Worm (Caenorhabditis elegans) whole organism, L2 larva: ENCODE results near the gene F22B7.1.
A peak's percentile ranks its signal among the peaks of the same experiment; 100 is the strongest.

Experiments used
- F13H6.1 ChIP-seq: sonication (generic microtip); optimal IDR thresholded peaks from 2 replicates; lab custom pipeline; 2016; ENCODE audit warnings: missing genetic modification characterization, missing compliant biosample characterization
- R02D3.7 ChIP-seq: fragments of 150-350 bp; optimal IDR thresholded peaks from 2 replicates; lab custom pipeline; 2014; ENCODE audit warnings: missing biosample characterization, missing genetic modification characterization
- Y55F3AM.14 ChIP-seq: fragments of 200-800 bp; sonication (Bioruptor generic); optimal IDR thresholded peaks from 2 replicates; lab custom pipeline; 2018; ENCODE audit warnings: mild to moderate bottlenecking, missing genetic modification characterization, missing compliant biosample characterization
- ZK546.5 ChIP-seq: sonication (generic microtip); optimal IDR thresholded peaks from 2 replicates; lab custom pipeline; 2017; ENCODE audit warnings: missing biosample characterization, missing genetic modification characterization
- alr-1 ChIP-seq: fragments of 150-350 bp; optimal IDR thresholded peaks from 2 replicates; lab custom pipeline; 2014; ENCODE audit warnings: missing biosample characterization, missing genetic modification characterization
- aly-2 ChIP-seq: fragments of 150-350 bp; optimal IDR thresholded peaks from 2 replicates; lab custom pipeline; 2014; ENCODE audit warnings: missing biosample characterization, missing genetic modification characterization
- ama-1 ChIP-seq: fragments of 150-350 bp; optimal IDR thresholded peaks from 2 replicates; lab custom pipeline; 2018; ENCODE audit warnings: inconsistent platforms
- blmp-1 ChIP-seq: sonication (generic microtip); optimal IDR thresholded peaks from 2 replicates; lab custom pipeline; 2017; ENCODE audit warnings: missing genetic modification characterization, mild to moderate bottlenecking, missing compliant biosample characterization, antibody characterized with exemption, moderate library complexity; ENCODE audit not compliant: insufficient read depth
- ceh-16 ChIP-seq: fragments of 150-350 bp; optimal IDR thresholded peaks from 2 replicates; lab custom pipeline; 2014; ENCODE audit warnings: missing biosample characterization, missing genetic modification characterization
- crh-2 ChIP-seq: sonication (generic microtip); optimal IDR thresholded peaks from 2 replicates; lab custom pipeline; 2017; ENCODE audit warnings: missing biosample characterization, missing genetic modification characterization
- egl-27 ChIP-seq: sonication (generic microtip); optimal IDR thresholded peaks from 3 replicates; lab custom pipeline; 2017; ENCODE audit warnings: missing biosample characterization, missing genetic modification reagents, missing genetic modification characterization
- elt-1 ChIP-seq: fragments of 150-350 bp; optimal IDR thresholded peaks from 2 replicates; lab custom pipeline; 2014; ENCODE audit warnings: missing biosample characterization, missing genetic modification characterization
- elt-3 ChIP-seq: sonication (generic microtip); optimal IDR thresholded peaks from 2 replicates; lab custom pipeline; 2017; ENCODE audit warnings: missing biosample characterization, missing genetic modification characterization
- fos-1 ChIP-seq: fragments of 150-350 bp; optimal IDR thresholded peaks from 2 replicates; lab custom pipeline; 2014; ENCODE audit warnings: missing biosample characterization, missing genetic modification characterization
- lin-11 ChIP-seq: fragments of 150-350 bp; sonication (generic microtip); optimal IDR thresholded peaks from 2 replicates; lab custom pipeline; 2014; ENCODE audit warnings: missing biosample characterization, missing genetic modification characterization, inconsistent platforms, mixed read lengths
- lin-13 ChIP-seq: fragments of 150-350 bp; optimal IDR thresholded peaks from 2 replicates; lab custom pipeline; 2014; ENCODE audit warnings: missing biosample characterization, missing genetic modification reagents, missing genetic modification characterization
- lsy-2 ChIP-seq, 2 experiments: fragments of 150-350 bp in 1 of 2; sonication (generic microtip) in 1 of 2; optimal IDR thresholded peaks; 2 replicates each; lab custom pipeline; 2014 to 2017; ENCODE audit warnings: missing biosample characterization in 2 of 2, missing genetic modification characterization in 2 of 2
- mab-5 ChIP-seq: fragments of 150-350 bp; optimal IDR thresholded peaks from 2 replicates; lab custom pipeline; 2014; ENCODE audit warnings: missing biosample characterization, missing genetic modification characterization
- mbf-1 ChIP-seq: sonication (generic microtip); optimal IDR thresholded peaks from 2 replicates; lab custom pipeline; 2017; ENCODE audit warnings: missing biosample characterization, missing genetic modification characterization
- mdl-1 ChIP-seq, 2 experiments: fragments of 150-350 bp in 1 of 2; sonication (generic microtip) in 1 of 2; optimal IDR thresholded peaks; 2 replicates each; lab custom pipeline; 2017; ENCODE audit warnings: missing biosample characterization in 2 of 2, missing genetic modification characterization in 2 of 2
- nhr-10 ChIP-seq: sonication (generic microtip); optimal IDR thresholded peaks from 2 replicates; lab custom pipeline; 2017; ENCODE audit warnings: missing biosample characterization, missing genetic modification characterization
- nhr-11 ChIP-seq: fragments of 150-350 bp; optimal IDR thresholded peaks from 2 replicates; lab custom pipeline; 2014; ENCODE audit warnings: missing biosample characterization, missing genetic modification characterization
- nhr-12 ChIP-seq: fragments of 150-350 bp; optimal IDR thresholded peaks from 2 replicates; lab custom pipeline; 2014; ENCODE audit warnings: missing biosample characterization, missing genetic modification characterization
- nhr-129 ChIP-seq: fragments of 150-350 bp; optimal IDR thresholded peaks from 2 replicates; lab custom pipeline; 2014; ENCODE audit warnings: missing biosample characterization, missing genetic modification characterization
- nhr-21 ChIP-seq: fragments of 150-350 bp; optimal IDR thresholded peaks from 2 replicates; lab custom pipeline; 2014; ENCODE audit warnings: missing biosample characterization, missing genetic modification characterization
- nhr-23 ChIP-seq: fragments of 150-350 bp; optimal IDR thresholded peaks from 2 replicates; lab custom pipeline; 2014; ENCODE audit warnings: missing biosample characterization, missing genetic modification reagents, missing genetic modification characterization
- nhr-237 ChIP-seq: fragments of 150-350 bp; optimal IDR thresholded peaks from 2 replicates; lab custom pipeline; 2014; ENCODE audit warnings: missing biosample characterization, missing genetic modification characterization
- nhr-25 ChIP-seq: fragments of 150-350 bp; sonication (generic microtip); optimal IDR thresholded peaks from 3 replicates; lab custom pipeline; 2014; ENCODE audit warnings: missing biosample characterization, missing genetic modification characterization
- nhr-6 ChIP-seq: fragments of 150-350 bp; optimal IDR thresholded peaks from 2 replicates; lab custom pipeline; 2014; ENCODE audit warnings: missing biosample characterization, missing genetic modification characterization
- nhr-77 ChIP-seq: fragments of 150-350 bp; optimal IDR thresholded peaks from 2 replicates; lab custom pipeline; 2014; ENCODE audit warnings: missing biosample characterization, missing genetic modification characterization
- peb-1 ChIP-seq: fragments of 150-350 bp; optimal IDR thresholded peaks from 2 replicates; lab custom pipeline; 2014; ENCODE audit warnings: missing biosample characterization, missing genetic modification characterization
- sem-4 ChIP-seq: fragments of 150-350 bp; optimal IDR thresholded peaks from 2 replicates; lab custom pipeline; 2014; ENCODE audit warnings: missing biosample characterization, missing genetic modification reagents, missing genetic modification characterization
- skn-1 ChIP-seq: sonication (generic microtip); optimal IDR thresholded peaks from 2 replicates; lab custom pipeline; 2017; ENCODE audit warnings: missing biosample characterization, missing genetic modification characterization
- sma-3 ChIP-seq: sonication (generic microtip); optimal IDR thresholded peaks from 2 replicates; lab custom pipeline; 2016; ENCODE audit warnings: missing genetic modification reagents, missing genetic modification characterization, missing compliant biosample characterization
- sma-9 ChIP-seq, 2 experiments: fragments of 150-350 bp in 1 of 2; sonication (generic microtip) in 1 of 2; optimal IDR thresholded peaks; 2 replicates each; lab custom pipeline; 2014 to 2016; ENCODE audit warnings: missing genetic modification characterization in 2 of 2, mild to moderate bottlenecking in 1 of 2, missing biosample characterization in 1 of 2, missing compliant biosample characterization in 1 of 2, missing genetic modification reagents in 1 of 2, moderate library complexity in 1 of 2
- snpc-4 ChIP-seq: fragments of 150-350 bp; optimal IDR thresholded peaks from 2 replicates; lab custom pipeline; 2014; ENCODE audit warnings: missing biosample characterization, missing genetic modification characterization
- unc-39 ChIP-seq: fragments of 150-350 bp; optimal IDR thresholded peaks from 2 replicates; lab custom pipeline; 2014; ENCODE audit warnings: missing biosample characterization, missing genetic modification characterization
- unc-55 ChIP-seq: fragments of 150-350 bp; sonication (generic microtip); optimal IDR thresholded peaks from 3 replicates; lab custom pipeline; 2014; ENCODE audit warnings: missing biosample characterization, missing genetic modification reagents, missing genetic modification characterization
- unc-62 ChIP-seq: fragments of 150-350 bp; optimal IDR thresholded peaks from 2 replicates; lab custom pipeline; 2014; ENCODE audit warnings: missing biosample characterization, missing genetic modification reagents, missing genetic modification characterization
- zag-1 ChIP-seq: fragments of 150-350 bp; optimal IDR thresholded peaks from 2 replicates; lab custom pipeline; 2014; ENCODE audit warnings: missing biosample characterization, missing genetic modification characterization
- ztf-1 ChIP-seq: fragments of 200-800 bp; sonication (Bioruptor generic); conservative IDR thresholded peaks from 2 replicates; pipeline ENCODE4 v1.3.6; 2022; ENCODE audit warnings: missing genetic modification characterization, missing compliant biosample characterization
- ztf-4 ChIP-seq: fragments of 150-350 bp; optimal IDR thresholded peaks from 2 replicates; lab custom pipeline; 2014; ENCODE audit warnings: missing biosample characterization, missing genetic modification characterization

The F22B7.1 gene

ce11 chrIII:8621002-8621401 is 44.1 kb upstream of the F22B7.1 start:
- TF ChIP-seq lsy-2 (tag; optimal IDR thresholded peaks at IDR 0.05; lab: Kevin White, UChicago): peak in 1 of 2 experiments; percentile 14
- TF ChIP-seq nhr-25 (tag; lab: Kevin White, UChicago): peak; percentile 58
- TF ChIP-seq mab-5: no peak

ce11 chrIII:8621982-8622381 is 43.2 kb upstream of the F22B7.1 start:
- TF ChIP-seq crh-2 (tag; lab: Kevin White, UChicago): no peak
- no peak for TF ChIP-seq F13H6.1 (tag; lab: Kevin White, UChicago)
- TF ChIP-seq nhr-77 (tag; lab: Kevin White, UChicago): no peak
- TF ChIP-seq Y55F3AM.14 (GFP tag; lab: Kevin White, UChicago): no peak
- TF ChIP-seq mab-5: no peak
- TF ChIP-seq fos-1 (tag; lab: Kevin White, UChicago): no peak
- TF ChIP-seq nhr-23 (tag; lab: Kevin White, UChicago): no peak
- TF ChIP-seq sma-9 (GFP tag; optimal IDR thresholded peaks at IDR 0.05; lab: Kevin White, UChicago): no peak
- no peak for TF ChIP-seq sma-9 (tag; optimal IDR thresholded peaks at IDR 0.05; lab: Kevin White, UChicago)
- TF ChIP-seq R02D3.7 (tag; lab: Kevin White, UChicago): no peak
- TF ChIP-seq zag-1 (tag; lab: Kevin White, UChicago): no peak
- TF ChIP-seq ama-1: no peak
- TF ChIP-seq unc-55 (GFP tag; lab: Kevin White, UChicago): no peak
- TF ChIP-seq elt-1: no peak
- no peak for TF ChIP-seq snpc-4 (tag; lab: Kevin White, UChicago)
- TF ChIP-seq mdl-1 (tag; optimal IDR thresholded peaks at IDR 0.05; lab: Kevin White, UChicago): no peak
- TF ChIP-seq elt-3 (tag; lab: Kevin White, UChicago): no peak

DNA sequence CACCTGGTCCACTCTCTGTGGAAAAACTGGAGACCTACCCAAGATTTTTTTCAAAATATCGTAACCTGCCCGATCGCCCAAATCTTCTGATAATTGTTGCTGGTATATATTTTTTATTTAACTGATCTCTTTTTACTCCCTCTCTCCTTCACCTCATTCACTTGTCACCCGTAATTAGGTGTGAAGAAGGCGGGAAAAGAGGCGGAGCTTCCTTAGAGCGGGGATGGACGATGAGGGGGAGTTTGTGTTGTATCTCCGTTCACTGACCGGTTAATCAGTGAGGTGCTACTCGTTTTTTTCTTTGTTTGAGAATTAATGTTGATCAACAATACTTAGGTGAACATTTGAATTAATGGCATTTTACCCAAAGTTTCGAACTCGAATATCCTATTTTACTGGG is 42.7 kb upstream of the F22B7.1 start, which contains the start of gene ceh-16:
ceh-16 (plus strand) TSS at position 301 of the 400 bp plus-strand sequence.
- TF ChIP-seq lin-13 (GFP tag; lab: Kevin White, UChicago) (no peak), nhr-129 (tag; lab: Kevin White, UChicago) (no peak), mbf-1 (tag; lab: Kevin White, UChicago) (no peak), elt-1 (no peak), elt-3 (tag; lab: Kevin White, UChicago) (no peak), zag-1 (tag; lab: Kevin White, UChicago) (no peak), ama-1 (no peak), crh-2 (tag; lab: Kevin White, UChicago) (no peak), nhr-6 (tag; lab: Kevin White, UChicago) (no peak), nhr-11 (no peak), aly-2 (tag; lab: Kevin White, UChicago) (no peak), nhr-12 (tag; lab: Kevin White, UChicago) (no peak), unc-55 (GFP tag; lab: Kevin White, UChicago) (no peak), alr-1 (tag; lab: Kevin White, UChicago) (no peak), ZK546.5 (tag; lab: Kevin White, UChicago) (no peak), snpc-4 (tag; lab: Kevin White, UChicago) (no peak), R02D3.7 (tag; lab: Kevin White, UChicago) (no peak), ztf-1 (no peak)

ce11 chrIII:8625125-8625524 is 40.0 kb upstream of the F22B7.1 start:
- TF ChIP-seq sma-9 (GFP tag; optimal IDR thresholded peaks at IDR 0.05; lab: Kevin White, UChicago) (no peak), sma-9 (tag; optimal IDR thresholded peaks at IDR 0.05; lab: Kevin White, UChicago) (no peak), unc-62 (GFP tag; lab: Kevin White, UChicago) (no peak), zag-1 (tag; lab: Kevin White, UChicago) (no peak), ztf-1 (no peak), egl-27 (tag; lab: Kevin White, UChicago) (no peak), nhr-21 (tag; lab: Kevin White, UChicago) (no peak), nhr-10 (tag; lab: Kevin White, UChicago) (no peak), ceh-16 (tag; lab: Kevin White, UChicago) (no peak)

- no peak for TF ChIP-seq nhr-237
- peak in 1 of 2 experiments; percentile 50 for TF ChIP-seq lsy-2 (tag; optimal IDR thresholded peaks at IDR 0.05; lab: Kevin White, UChicago)
- peak; percentile 26 for TF ChIP-seq nhr-129 (tag; lab: Kevin White, UChicago)
- no peak for TF ChIP-seq nhr-23 (tag; lab: Kevin White, UChicago)
- no peak for TF ChIP-seq F13H6.1 (tag; lab: Kevin White, UChicago)
- no peak for TF ChIP-seq sma-3
- no peak for TF ChIP-seq lin-11 (tag; lab: Kevin White, UChicago)
- TF ChIP-seq blmp-1 (tag; lab: Kevin White, UChicago): no peak
- no peak for TF ChIP-seq sem-4 (tag; lab: Kevin White, UChicago)
- no peak for TF ChIP-seq fos-1 (tag; lab: Kevin White, UChicago)
- no peak for TF ChIP-seq nhr-10 (tag; lab: Kevin White, UChicago)
- TF ChIP-seq peb-1 (tag; lab: Kevin White, UChicago): no peak
- TF ChIP-seq nhr-77 (tag; lab: Kevin White, UChicago): no peak
- TF ChIP-seq zag-1 (tag; lab: Kevin White, UChicago): no peak
- no peak for TF ChIP-seq unc-62 (GFP tag; lab: Kevin White, UChicago)
- TF ChIP-seq skn-1 (tag; lab: Kevin White, UChicago): no peak
- no peak for TF ChIP-seq elt-1
- TF ChIP-seq nhr-6 (tag; lab: Kevin White, UChicago): no peak
- no peak for TF ChIP-seq unc-39 (tag; lab: Kevin White, UChicago)
- TF ChIP-seq ztf-4 (tag; lab: Kevin White, UChicago): no peak
- no peak for TF ChIP-seq sma-9 (GFP tag; optimal IDR thresholded peaks at IDR 0.05; lab: Kevin White, UChicago)
- TF ChIP-seq sma-9 (tag; optimal IDR thresholded peaks at IDR 0.05; lab: Kevin White, UChicago): no peak
- no peak for TF ChIP-seq mdl-1 (tag; optimal IDR thresholded peaks at IDR 0.05; lab: Kevin White, UChicago)
- no peak for TF ChIP-seq R02D3.7 (tag; lab: Kevin White, UChicago)
Observed at ce11 chrIII:8628405-8628982, 36.6 kb upstream of the F22B7.1 start, which contains the start of the genes polk-1 and gpr-1. polk-1 (minus strand) TSS chrIII:8628590. gpr-1 (plus strand) TSS chrIII:8628932.
